Worm (Caenorhabditis elegans) whole organism, young adult: Measurements from ENCODE around the gene R102.1.

Source experiments
- nfya-1 ChIP-seq: sonication (generic microtip); optimal IDR thresholded peaks from 2 replicates; lab custom pipeline; 2017; ENCODE audit warnings: antibody characterized with exemption, missing compliant biosample characterization, missing genetic modification characterization, borderline replicate concordance; ENCODE audit not compliant: insufficient read depth
- unc-62 ChIP-seq: fragments of 150-350 bp; optimal IDR thresholded peaks from 2 replicates; lab custom pipeline; 2014; ENCODE audit warnings: missing biosample characterization, missing genetic modification reagents, missing genetic modification characterization

DNA sequence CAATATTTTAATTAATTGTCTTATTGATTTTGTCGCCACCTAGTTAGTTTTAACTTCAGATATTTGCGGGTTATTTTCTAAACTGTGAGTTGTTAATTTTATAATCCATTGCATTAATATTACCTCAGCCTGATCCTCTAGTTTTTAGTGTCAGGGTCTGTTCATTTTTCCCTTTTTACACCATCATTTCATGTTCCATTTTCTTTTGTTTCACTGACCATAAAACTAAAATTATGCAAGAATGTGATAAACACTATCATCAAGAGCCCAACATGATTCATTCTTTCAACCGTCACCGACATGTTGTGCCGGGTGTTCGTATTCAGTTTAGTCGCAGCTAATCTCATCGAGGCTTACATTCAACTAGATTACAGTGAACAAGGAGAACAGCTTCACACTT lies 46.9 kb upstream of the R102.1 start, which contains the start of gene F56C4.2:
- TF ChIP-seq unc-62 (GFP tag; lab: Kevin White, UChicago) (no peak), nfya-1 (tag; lab: Kevin White, UChicago) (no peak)
